Worm (Caenorhabditis elegans): ENCODE measurements around the gene ril-2.

ce11 chrV:12596196-12596595, 2.8 kb downstream of the ril-2 start, which contains the start of gene mma-1:
- TF ChIP-seq ZK185.1 (tag; optimal IDR thresholded peaks at IDR 0.05; ENCODE audit: poor library complexity, severe bottlenecking) (no peak), unc-130 (GFP tag; optimal IDR thresholded peaks at IDR 0.05) (no peak)
